Fruit fly (Drosophila melanogaster) whole organism, embryonic: ENCODE measurements around the gene Seipin.

Source experiments
- Abd-B ChIP-seq: fragments of 200-800 bp; sonication (Bioruptor generic); optimal IDR thresholded peaks from 2 replicates; lab custom pipeline; 2018; ENCODE audit warnings: missing biosample characterization, mild to moderate bottlenecking, missing genetic modification characterization, moderate library complexity
- Ada2b ChIP-seq: fragments of 200-800 bp; sonication (Bioruptor generic); IDR thresholded peaks from 2 replicates; pipeline ENCODE4 v1.3.6; 2022; ENCODE audit warnings: missing biosample characterization, missing genetic modification characterization
- CG10321 ChIP-seq: fragments of 200-800 bp; sonication (Bioruptor generic); IDR thresholded peaks from 2 replicates; pipeline ENCODE4 v1.3.6; 2022; ENCODE audit warnings: missing biosample characterization, missing genetic modification characterization
- CG11456 ChIP-seq: fragments of 200-800 bp; sonication (Bioruptor generic); IDR thresholded peaks from 3 replicates; pipeline ENCODE4 v1.3.6; 2022; ENCODE audit warnings: missing biosample characterization, missing genetic modification characterization
- CG12104 ChIP-seq: fragments of 200-800 bp; sonication (Bioruptor generic); optimal IDR thresholded peaks from 3 replicates; lab custom pipeline; 2016; ENCODE audit warnings: missing biosample characterization, missing genetic modification characterization
- CG14860 ChIP-seq: fragments of 200-800 bp; sonication (Bioruptor generic); IDR thresholded peaks from 3 replicates; pipeline ENCODE4 v1.3.6; 2022; ENCODE audit warnings: missing biosample characterization, missing genetic modification characterization; ENCODE audit not compliant: partially characterized antibody
- CG17385 ChIP-seq: fragments of 200-800 bp; sonication (Bioruptor generic); optimal IDR thresholded peaks from 3 replicates; lab custom pipeline; 2018; ENCODE audit warnings: missing biosample characterization, mild to moderate bottlenecking, missing genetic modification characterization
- CG3065 ChIP-seq: fragments of 200-800 bp; sonication (Bioruptor generic); optimal IDR thresholded peaks from 2 replicates; lab custom pipeline; 2016; ENCODE audit warnings: missing biosample characterization, missing genetic modification characterization
- CG3163 ChIP-seq: fragments of 200-800 bp; sonication (Bioruptor generic); optimal IDR thresholded peaks from 3 replicates; lab custom pipeline; 2016; ENCODE audit warnings: missing biosample characterization, missing genetic modification characterization
- CG32532 ChIP-seq: fragments of 200-800 bp; sonication (Bioruptor generic); IDR thresholded peaks from 2 replicates; pipeline ENCODE4 v1.3.6; 2022; ENCODE audit warnings: missing biosample characterization, missing genetic modification characterization
- CG3407 ChIP-seq: fragments of 200-800 bp; sonication (Bioruptor generic); optimal IDR thresholded peaks from 2 replicates; lab custom pipeline; 2018; ENCODE audit warnings: missing biosample characterization, mild to moderate bottlenecking, missing genetic modification characterization
- CG3726 ChIP-seq: fragments of 200-800 bp; sonication (Bioruptor generic); IDR thresholded peaks from 3 replicates; pipeline ENCODE4, ENCODE4 v1.3.6; 2022; ENCODE audit warnings: missing biosample characterization, missing genetic modification characterization
- CG4328 ChIP-seq: fragments of 200-800 bp; sonication (Bioruptor generic); optimal IDR thresholded peaks from 3 replicates; lab custom pipeline; 2017; ENCODE audit warnings: missing biosample characterization, missing genetic modification reagents, missing genetic modification characterization
- CG43689 ChIP-seq: fragments of 200-800 bp; sonication (Bioruptor generic); IDR thresholded peaks from 2 replicates; pipeline ENCODE4 v1.3.6; 2022; ENCODE audit warnings: missing biosample characterization, missing genetic modification characterization
- CG6175 ChIP-seq: fragments of 200-800 bp; sonication (Bioruptor generic); IDR thresholded peaks from 3 replicates; pipeline ENCODE4 v1.3.6; 2022; ENCODE audit warnings: missing biosample characterization, missing genetic modification characterization
- CG7745 ChIP-seq: fragments of 200-800 bp; sonication (Bioruptor generic); optimal IDR thresholded peaks from 2 replicates; lab custom pipeline; 2018; ENCODE audit warnings: missing biosample characterization, mild to moderate bottlenecking, missing genetic modification characterization, moderate library complexity
- CG8359 ChIP-seq: fragments of 200-800 bp; sonication (Bioruptor generic); optimal IDR thresholded peaks from 2 replicates; lab custom pipeline; 2017; ENCODE audit warnings: missing biosample characterization, mild to moderate bottlenecking, missing genetic modification characterization, borderline replicate concordance
- CTCF ChIP-seq: fragments of 200-800 bp; sonication (Bioruptor generic); optimal IDR thresholded peaks from 2 replicates; lab custom pipeline; 2017; ENCODE audit warnings: missing biosample characterization, mild to moderate bottlenecking, missing genetic modification characterization, moderate library complexity
- CoRest ChIP-seq: fragments of 200-800 bp; sonication (Bioruptor generic); optimal IDR thresholded peaks from 3 replicates; lab custom pipeline; 2018; ENCODE audit warnings: missing biosample characterization, mild to moderate bottlenecking, missing genetic modification characterization, moderate library complexity
- Drgx ChIP-seq: fragments of 200-800 bp; sonication (Bioruptor generic); IDR thresholded peaks from 2 replicates; pipeline ENCODE4 v1.3.6; 2022; ENCODE audit warnings: missing biosample characterization, missing genetic modification characterization
- H2.0 ChIP-seq: fragments of 200-800 bp; sonication (Bioruptor generic); IDR thresholded peaks from 2 replicates; pipeline ENCODE4 v1.3.6; 2022; ENCODE audit warnings: missing biosample characterization, missing genetic modification characterization
- Hand ChIP-seq: fragments of 200-800 bp; sonication (Bioruptor generic); optimal IDR thresholded peaks from 2 replicates; lab custom pipeline; 2017; ENCODE audit warnings: mild to moderate bottlenecking, missing biosample characterization, missing genetic modification reagents, missing genetic modification characterization
- Hey ChIP-seq: fragments of 200-800 bp; sonication (Bioruptor generic); optimal IDR thresholded peaks from 3 replicates; lab custom pipeline; 2018; ENCODE audit warnings: missing biosample characterization, mild to moderate bottlenecking, missing genetic modification characterization
- Hsf ChIP-seq: fragments of 200-800 bp; sonication (Bioruptor generic); optimal IDR thresholded peaks from 3 replicates; lab custom pipeline; 2016; ENCODE audit warnings: missing biosample characterization, missing genetic modification characterization
- MBD-R2 ChIP-seq: fragments of 200-800 bp; sonication (Bioruptor generic); IDR thresholded peaks from 2 replicates; pipeline ENCODE4 v1.3.6; 2022; ENCODE audit warnings: missing biosample characterization, missing genetic modification characterization
- Mrtf ChIP-seq: fragments of 200-800 bp; sonication (Bioruptor generic); IDR thresholded peaks from 3 replicates; pipeline ENCODE4 v1.3.6; 2022; ENCODE audit warnings: missing biosample characterization, missing genetic modification characterization
- Nf-YC ChIP-seq: fragments of 200-800 bp; optimal IDR thresholded peaks from 3 replicates; lab custom pipeline; 2019; ENCODE audit warnings: missing biosample characterization, mild to moderate bottlenecking, missing genetic modification characterization, moderate library complexity
- Usf ChIP-seq: fragments of 200-800 bp; sonication (Bioruptor generic); optimal IDR thresholded peaks from 2 replicates; lab custom pipeline; 2017; ENCODE audit warnings: missing genotype, missing biosample characterization, missing genetic modification characterization
- abd-A ChIP-seq: fragments of 200-800 bp; sonication (Bioruptor generic); optimal IDR thresholded peaks from 3 replicates; lab custom pipeline; 2019; ENCODE audit warnings: missing biosample characterization, mild to moderate bottlenecking, missing genetic modification characterization, moderate library complexity
- az2 ChIP-seq: fragments of 200-800 bp; sonication (Bioruptor generic); optimal IDR thresholded peaks from 3 replicates; lab custom pipeline; 2016; ENCODE audit warnings: missing biosample characterization, missing genetic modification characterization
- bigmax ChIP-seq: fragments of 200-800 bp; sonication (Bioruptor generic); optimal IDR thresholded peaks from 2 replicates; lab custom pipeline; 2018; ENCODE audit warnings: missing biosample characterization, mild to moderate bottlenecking, missing genetic modification characterization
- bowl ChIP-seq: fragments of 200-800 bp; sonication (Bioruptor generic); IDR thresholded peaks from 2 replicates; pipeline ENCODE4 v1.3.6; 2022; ENCODE audit warnings: missing biosample characterization, missing genetic modification characterization
- cg ChIP-seq: fragments of 200-800 bp; sonication (Bioruptor generic); optimal IDR thresholded peaks from 3 replicates; lab custom pipeline; 2019; ENCODE audit warnings: missing biosample characterization, mild to moderate bottlenecking, missing genetic modification characterization, moderate library complexity
- chinmo ChIP-seq: fragments of 200-800 bp; sonication (Bioruptor generic); IDR thresholded peaks from 4 replicates; pipeline ENCODE4 v1.3.6; 2022; ENCODE audit warnings: missing biosample characterization, missing genetic modification characterization; ENCODE audit not compliant: partially characterized antibody
- croc ChIP-seq: fragments of 200-800 bp; sonication (Bioruptor generic); conservative IDR thresholded peaks from 3 replicates; pipeline ENCODE4 v1.3.6; 2022; ENCODE audit warnings: missing biosample characterization, missing genetic modification characterization
- fd64A ChIP-seq: fragments of 200-800 bp; sonication (Bioruptor generic); optimal IDR thresholded peaks from 3 replicates; lab custom pipeline; 2018; ENCODE audit warnings: missing biosample characterization, mild to moderate bottlenecking, missing genetic modification characterization
- fu2 ChIP-seq: fragments of 200-800 bp; sonication (Bioruptor generic); optimal IDR thresholded peaks from 2 replicates; lab custom pipeline; 2016; ENCODE audit warnings: missing biosample characterization, missing genetic modification characterization
- gce ChIP-seq: fragments of 200-800 bp; sonication (Bioruptor generic); IDR thresholded peaks from 3 replicates; pipeline ENCODE4 v1.3.6; 2022; ENCODE audit warnings: missing biosample characterization, missing genetic modification characterization
- gt ChIP-seq: fragments of 200-800 bp; sonication (Bioruptor generic); IDR thresholded peaks from 2 replicates; pipeline ENCODE4 v1.3.6; 2022; ENCODE audit warnings: missing biosample characterization, missing genetic modification characterization
- insv ChIP-seq, 2 experiments: fragments of 200-800 bp; sonication (Bioruptor generic); optimal IDR thresholded peaks; 3 replicates each; lab custom pipeline; 2016 to 2018; ENCODE audit warnings: missing biosample characterization in 2 of 2, missing genetic modification characterization in 2 of 2
- kay ChIP-seq: fragments of 200-800 bp; sonication (Bioruptor generic); optimal IDR thresholded peaks from 2 replicates; lab custom pipeline; 2016; ENCODE audit warnings: missing biosample characterization, missing genetic modification characterization
- lab ChIP-seq: fragments of 200-800 bp; sonication (Bioruptor generic); optimal IDR thresholded peaks from 3 replicates; lab custom pipeline; 2017; ENCODE audit warnings: missing biosample characterization, missing genetic modification characterization, mild to moderate bottlenecking, moderate library complexity, missing genetic modification reagents
- oc ChIP-seq: fragments of 200-800 bp; sonication (Bioruptor generic); optimal IDR thresholded peaks from 2 replicates; lab custom pipeline; 2018; ENCODE audit warnings: missing biosample characterization, mild to moderate bottlenecking, missing genetic modification characterization, moderate library complexity
- p53 ChIP-seq: fragments of 200-800 bp; sonication (Bioruptor generic); optimal IDR thresholded peaks from 2 replicates; lab custom pipeline; 2016; ENCODE audit warnings: missing biosample characterization, missing genetic modification characterization
- psq ChIP-seq: fragments of 200-800 bp; sonication (Bioruptor generic); optimal IDR thresholded peaks from 2 replicates; lab custom pipeline; 2017; ENCODE audit warnings: missing biosample characterization, missing genetic modification characterization
- pzg ChIP-seq: fragments of 200-800 bp; sonication (Bioruptor generic); optimal IDR thresholded peaks from 3 replicates; lab custom pipeline; 2018; ENCODE audit warnings: missing biosample characterization, mild to moderate bottlenecking, missing genetic modification characterization, moderate library complexity
- shn ChIP-seq: fragments of 200-800 bp; sonication (Bioruptor generic); optimal IDR thresholded peaks from 3 replicates; lab custom pipeline; 2016; ENCODE audit warnings: missing biosample characterization, missing genetic modification characterization
- so ChIP-seq: fragments of 200-800 bp; sonication (Bioruptor generic); IDR thresholded peaks from 3 replicates; pipeline ENCODE4 v1.3.6; 2022; ENCODE audit warnings: missing biosample characterization, missing genetic modification characterization
- sqz ChIP-seq: fragments of 200-800 bp; sonication (Bioruptor generic); optimal IDR thresholded peaks from 3 replicates; lab custom pipeline; 2018; ENCODE audit warnings: missing biosample characterization, mild to moderate bottlenecking, missing genetic modification characterization
- tna ChIP-seq: fragments of 200-800 bp; sonication (Bioruptor generic); IDR thresholded peaks from 2 replicates; pipeline ENCODE4 v1.3.6; 2022; ENCODE audit warnings: missing biosample characterization, missing genetic modification characterization; ENCODE audit not compliant: partially characterized antibody

Gene Seipin

dm6 chrX:2646022-2646761 lies 26.6 kb downstream of the Seipin start (continued):
- TF ChIP-seq Usf (GFP tag; lab: Kevin White, UChicago) = peak; percentile 93
- TF ChIP-seq psq (GFP tag; lab: Kevin White, UChicago) = peak; percentile 79
- TF ChIP-seq Drgx (GFP tag; lab: Robert Waterston, UW) = peak; percentile 98
- peak; percentile 64 for TF ChIP-seq cg (GFP tag; lab: Kevin White, UChicago)
- peak; percentile 95 for TF ChIP-seq Mrtf (GFP tag; lab: Robert Waterston, UW)
- peak; percentile 88 for TF ChIP-seq fd64A (GFP tag; lab: Kevin White, UChicago)
- peak; percentile 98 for TF ChIP-seq so
- peak; percentile 97 for TF ChIP-seq oc
- TF ChIP-seq gce (GFP tag; lab: Robert Waterston, UW) = peak; percentile 93
- TF ChIP-seq croc (GFP tag; lab: Robert Waterston, UW) = peak; percentile 94
- TF ChIP-seq shn (GFP tag; lab: Kevin White, UChicago) = peak; percentile 97
- peak; percentile 86 for TF ChIP-seq CG3163 (GFP tag; lab: Kevin White, UChicago)
- peak; percentile 89 for TF ChIP-seq CG8359 (GFP tag; lab: Kevin White, UChicago)
- peak; percentile 78 for TF ChIP-seq gt (GFP tag; lab: Robert Waterston, UW)
- TF ChIP-seq insv (GFP tag; optimal IDR thresholded peaks at IDR 0.05; lab: Kevin White, UChicago) = peak; percentile 56 to 76
- TF ChIP-seq Nf-YC (tag; lab: Kevin White, UChicago) = peak; percentile 88
- TF ChIP-seq kay (GFP tag; lab: Kevin White, UChicago) = peak; percentile 94
- TF ChIP-seq CG6175 = peak; percentile 87
- TF ChIP-seq CG3407 = peak; percentile 95
- TF ChIP-seq CoRest = peak; percentile 98
- peak; percentile 89 for TF ChIP-seq CG43689 (GFP tag; lab: Robert Waterston, UW)
- TF ChIP-seq bowl (GFP tag; lab: Robert Waterston, UW) = peak; percentile 90
- TF ChIP-seq Hand (GFP tag; lab: Kevin White, UChicago) = peak; percentile 98
- peak; percentile 87 for TF ChIP-seq CG3726 (GFP tag; lab: Robert Waterston, UW)
- TF ChIP-seq pzg (GFP tag; lab: Kevin White, UChicago) = peak; percentile 30
- TF ChIP-seq H2.0 (GFP tag; lab: Robert Waterston, UW) = peak; percentile 95
- peak; percentile 87 for TF ChIP-seq CTCF (GFP tag; lab: Kevin White, UChicago)
- TF ChIP-seq CG17385 = peak; percentile 95
- TF ChIP-seq bigmax (GFP tag; lab: Kevin White, UChicago) = peak; percentile 62
- peak; percentile 92 for TF ChIP-seq sqz (GFP tag; lab: Kevin White, UChicago)
- peak; percentile 71 for TF ChIP-seq CG7745 (tag; lab: Kevin White, UChicago)
- peak; percentile 96 for TF ChIP-seq fu2 (GFP tag; lab: Kevin White, UChicago)
- TF ChIP-seq Abd-B (GFP tag; lab: Kevin White, UChicago) = peak; percentile 94
- TF ChIP-seq CG10321 = peak; percentile 75; the same call in 1 of the 2 replicates
- TF ChIP-seq CG11456 (GFP tag; lab: Robert Waterston, UW) = peak; percentile 94
- peak; percentile 34; the same call in 1 of the 2 replicates for TF ChIP-seq tna (GFP tag; lab: Robert Waterston, UW)
- TF ChIP-seq CG12104 = peak; percentile 94
- peak; percentile 97 for TF ChIP-seq Hsf
- TF ChIP-seq Ada2b = peak; percentile 95
- TF ChIP-seq MBD-R2 = peak; percentile 92
- TF ChIP-seq p53 (GFP tag; lab: Kevin White, UChicago) = peak; percentile 92
- peak; percentile 85; the same call in 3 of the 4 replicates for TF ChIP-seq chinmo (GFP tag; lab: Robert Waterston, UW)
- peak; percentile 91 for TF ChIP-seq CG4328
- peak; percentile 89 for TF ChIP-seq abd-A
- TF ChIP-seq CG3065 (GFP tag; lab: Kevin White, UChicago) = peak; percentile 73
- TF ChIP-seq lab (GFP tag; lab: Kevin White, UChicago) = peak; percentile 99
- peak; percentile 48; the same call in 1 of the 3 replicates for TF ChIP-seq CG14860
- peak; percentile 88 for TF ChIP-seq Hey (tag; lab: Kevin White, UChicago)
- TF ChIP-seq az2 (GFP tag; lab: Kevin White, UChicago) = peak; percentile 97
- TF ChIP-seq CG32532 (GFP tag; lab: Robert Waterston, UW) = peak; percentile 97
